Fruit fly (Drosophila melanogaster): ENCODE measurements around the gene CG17124.

Gene CG17124

dm6 chr2L:10757038-10757685, 1.0 kb upstream of the CG17124 start:
- TF ChIP-seq noc (tag; optimal IDR thresholded peaks at IDR 0.05), result no peak

dm6 chr2L:10754599-10754998, 1.5 kb downstream of the CG17124 start:
- TF ChIP-seq noc (tag; optimal IDR thresholded peaks at IDR 0.05), result no peak

dm6 chr2L:10753618-10754017, 2.5 kb downstream of the CG17124 start:
- no peak for TF ChIP-seq noc (tag; optimal IDR thresholded peaks at IDR 0.05)

- TF ChIP-seq noc (tag; optimal IDR thresholded peaks at IDR 0.05), result no peak
Measured at dm6 chr2L:10752668-10753067, 3.5 kb downstream of the CG17124 start.

- TF ChIP-seq noc (tag; optimal IDR thresholded peaks at IDR 0.05), result no peak
Measured at dm6 chr2L:10751879-10752620, 4.1 kb downstream of the CG17124 start.

- TF ChIP-seq noc (tag; optimal IDR thresholded peaks at IDR 0.05), result no peak
Measured at dm6 chr2L:10750915-10751612, 5.1 kb downstream of the CG17124 start.

dm6 chr2L:10749607-10750467, 6.3 kb downstream of the CG17124 start:
- TF ChIP-seq noc (tag; optimal IDR thresholded peaks at IDR 0.05), result no peak

dm6 chr2L:10748218-10748617, 7.9 kb downstream of the CG17124 start:
- TF ChIP-seq noc (tag; optimal IDR thresholded peaks at IDR 0.05), result no peak

dm6 chr2L:10743714-10744113, 12.4 kb downstream of the CG17124 start, which contains the start of gene CG6729:
Gene CG6729 (minus strand): TSS chr2L:10743935.
- TF ChIP-seq noc (tag; optimal IDR thresholded peaks at IDR 0.05), result no peak

- TF ChIP-seq noc (tag; optimal IDR thresholded peaks at IDR 0.05), result no peak
Measured at dm6 chr2L:10736993-10737756, 18.9 kb downstream of the CG17124 start, which contains the start of the genes Vha16-5 and CG12299. Gene Vha16-5 (minus strand): TSS chr2L:10737043. Gene CG12299 (plus strand): TSS chr2L:10737345.

dm6 chr2L:10735923-10736322, 20.2 kb downstream of the CG17124 start, which contains the start of gene Nup107:
Gene Nup107 (minus strand): TSS chr2L:10736071.
- TF ChIP-seq noc (tag; optimal IDR thresholded peaks at IDR 0.05), result no peak

dm6 chr2L:10732343-10732808, 23.7 kb downstream of the CG17124 start, which contains the start of the genes EMC3 and Dpy-30L1:
Gene EMC3 (minus strand): TSS chr2L:10732423.
Gene Dpy-30L1 (plus strand): TSS chr2L:10732653.
- no peak for TF ChIP-seq noc (tag; optimal IDR thresholded peaks at IDR 0.05)

- TF ChIP-seq noc (tag; optimal IDR thresholded peaks at IDR 0.05), result no peak
Measured at dm6 chr2L:10729955-10730354, 26.2 kb downstream of the CG17124 start, which contains the start of gene CG17118. Gene CG17118 (plus strand): TSS chr2L:10730255.

- no peak for TF ChIP-seq noc (tag; optimal IDR thresholded peaks at IDR 0.05)
Measured at dm6 chr2L:10728751-10729150, 27.4 kb downstream of the CG17124 start, which contains the start of gene CG6443. Gene CG6443 (plus strand): TSS chr2L:10728978.
